Fruit fly (Drosophila melanogaster) whole organism, embryonic: ENCODE results near the gene CG15930.

Experiments
- CG10959 ChIP-seq: fragments of 200-800 bp; sonication (Bioruptor generic); IDR thresholded peaks from 2 replicates; pipeline ENCODE4 v1.3.6; 2022; ENCODE audit warnings: missing biosample characterization, missing genetic modification characterization
- CG8089 ChIP-seq: fragments of 200-800 bp; sonication (Bioruptor generic); optimal IDR thresholded peaks from 3 replicates; lab custom pipeline; 2016; ENCODE audit warnings: missing biosample characterization, missing genetic modification characterization
- Dbx ChIP-seq: fragments of 200-800 bp; sonication (Bioruptor generic); IDR thresholded peaks from 3 replicates; pipeline ENCODE4 v1.3.6; 2022; ENCODE audit warnings: missing biosample characterization, missing genetic modification characterization
- Doc2 ChIP-seq: fragments of 200-800 bp; sonication (Bioruptor generic); IDR thresholded peaks from 2 replicates; pipeline ENCODE4 v1.3.6; 2022; ENCODE audit warnings: missing biosample characterization, missing genetic modification characterization
- MTF-1 ChIP-seq: fragments of 200-800 bp; sonication (Bioruptor generic); optimal IDR thresholded peaks from 2 replicates; lab custom pipeline; 2018; ENCODE audit warnings: missing biosample characterization, mild to moderate bottlenecking, missing genetic modification characterization, borderline replicate concordance
- Mrtf ChIP-seq: fragments of 200-800 bp; sonication (Bioruptor generic); IDR thresholded peaks from 3 replicates; pipeline ENCODE4 v1.3.6; 2022; ENCODE audit warnings: missing biosample characterization, missing genetic modification characterization
- Poxn ChIP-seq: fragments of 200-800 bp; sonication (Bioruptor generic); IDR thresholded peaks from 2 replicates; pipeline ENCODE4 v1.3.6; 2022; ENCODE audit warnings: missing biosample characterization, missing genetic modification characterization
- Six4 ChIP-seq: fragments of 200-800 bp; sonication (Bioruptor generic); optimal IDR thresholded peaks from 2 replicates; lab custom pipeline; 2016; ENCODE audit warnings: missing biosample characterization, missing genetic modification characterization
- Vsx1 ChIP-seq: fragments of 200-800 bp; sonication (Bioruptor generic); optimal IDR thresholded peaks from 2 replicates; lab custom pipeline; 2017; ENCODE audit warnings: missing biosample characterization, mild to moderate bottlenecking, missing genetic modification characterization, missing genetic modification reagents
- bowl ChIP-seq: fragments of 200-800 bp; sonication (Bioruptor generic); IDR thresholded peaks from 2 replicates; pipeline ENCODE4 v1.3.6; 2022; ENCODE audit warnings: missing biosample characterization, missing genetic modification characterization
- br ChIP-seq: fragments of >200 bp; optimal IDR thresholded peaks from 2 replicates; lab custom pipeline; 2017
- gt ChIP-seq: fragments of 200-800 bp; sonication (Bioruptor generic); IDR thresholded peaks from 2 replicates; pipeline ENCODE4 v1.3.6; 2022; ENCODE audit warnings: missing biosample characterization, missing genetic modification characterization
- ham ChIP-seq: fragments of 200-800 bp; sonication (Bioruptor generic); IDR thresholded peaks from 2 replicates; pipeline ENCODE4 v1.3.6; 2022; ENCODE audit warnings: missing biosample characterization, missing genetic modification characterization
- tap ChIP-seq: fragments of 200-800 bp; optimal IDR thresholded peaks from 3 replicates; lab custom pipeline; 2019; ENCODE audit warnings: missing biosample characterization, mild to moderate bottlenecking, missing genetic modification characterization, moderate library complexity

dm6 chrX:5349899-5350575 is 32.9 kb upstream of the CG15930 start:
- TF ChIP-seq tap (no peak), Vsx1 (GFP tag; lab: Kevin White, UChicago) (no peak), br (lab: Kevin White, UChicago) (no peak), Poxn (no peak), CG10959 (GFP tag; lab: Robert Waterston, UW) (no peak), gt (GFP tag; lab: Robert Waterston, UW) (no peak), CG8089 (no peak), Doc2 (GFP tag; lab: Robert Waterston, UW) (no peak), Six4 (GFP tag; lab: Kevin White, UChicago) (no peak), MTF-1 (GFP tag; lab: Kevin White, UChicago) (no peak), ham (GFP tag; lab: Robert Waterston, UW) (no peak), bowl (no peak), Dbx (no peak), Mrtf (GFP tag; lab: Robert Waterston, UW) (no peak)
